Worm (Caenorhabditis elegans) whole organism, dauer: Measurements from ENCODE around the gene C50F4.10.

ENCODE experiments used
- unc-62 ChIP-seq: sonication (generic microtip); optimal IDR thresholded peaks from 2 replicates; lab custom pipeline; 2017; ENCODE audit warnings: missing biosample characterization, missing genetic modification reagents, missing genetic modification characterization

Gene C50F4.10

DNA sequence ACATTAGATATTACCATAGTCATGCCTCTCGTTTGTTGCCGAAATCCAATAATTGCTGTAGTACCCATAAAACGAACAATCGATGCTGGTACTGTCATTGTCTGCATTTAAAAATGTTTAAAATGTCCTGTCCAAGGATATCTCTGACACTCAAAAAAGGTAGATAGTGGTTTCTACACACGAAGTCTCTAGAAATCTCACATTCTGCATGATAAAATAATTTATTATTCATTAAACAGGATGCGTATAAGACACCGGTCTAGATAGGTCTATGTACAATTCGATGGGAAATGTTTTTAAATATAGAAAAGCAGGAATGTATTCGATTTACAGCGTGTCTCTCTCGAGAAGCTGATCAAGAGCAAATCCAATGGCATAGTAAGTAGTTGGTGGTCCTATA lies 8.3 kb upstream of the C50F4.10 start, which contains the start of gene C50F4.12:
TSS of gene C50F4.12 (minus strand) at position 101 of the 400 bp plus-strand sequence.
- TF ChIP-seq unc-62 (GFP tag; lab: Kevin White, UChicago), result no peak

DNA sequence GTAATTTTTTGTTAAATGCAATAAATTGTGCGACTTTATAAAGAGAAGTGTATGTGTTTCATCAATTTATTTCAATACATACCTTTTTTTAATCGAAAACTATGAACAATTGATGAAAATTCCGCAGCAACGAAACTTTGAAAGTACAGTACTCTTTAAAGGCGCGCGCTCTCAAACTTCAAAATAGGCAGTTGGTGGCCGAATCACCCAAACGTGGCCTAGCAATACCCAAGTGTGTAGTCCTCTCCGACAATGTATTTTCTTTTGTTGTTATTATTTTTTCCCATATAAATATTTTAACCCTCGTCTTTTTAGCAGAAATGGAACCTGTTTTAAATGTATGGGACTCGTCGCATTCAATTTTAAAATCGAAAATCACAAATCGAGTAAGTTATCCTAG lies 5.1 kb upstream of the C50F4.10 start, which contains the start of gene C50F4.4:
TSS of gene C50F4.4 (plus strand) at position 267 of the 400 bp plus-strand sequence.
- TF ChIP-seq unc-62 (GFP tag; lab: Kevin White, UChicago), result no peak

DNA sequence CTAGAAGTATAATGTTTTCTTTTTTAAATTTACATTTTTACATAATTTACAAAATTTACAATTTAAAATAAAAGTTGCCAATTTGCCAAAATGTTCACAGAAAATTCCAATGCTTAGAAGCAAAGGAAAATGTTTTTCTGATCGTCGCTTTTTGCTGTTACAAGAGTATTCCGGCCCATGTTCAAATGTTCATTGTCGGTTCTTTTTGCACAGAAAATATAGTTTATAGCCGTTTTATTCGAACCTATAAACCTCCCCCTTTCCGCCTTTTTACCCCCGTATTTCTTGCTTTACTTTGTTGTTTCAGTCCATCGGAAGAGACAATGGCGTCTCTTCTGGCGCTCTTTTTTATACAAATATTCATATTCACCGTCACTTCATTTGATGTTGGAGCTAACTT lies 3.2 kb upstream of the C50F4.10 start, which contains the start of gene tag-329:
TSS of gene tag-329 (plus strand) at position 301 of the 400 bp plus-strand sequence.
- no peak for TF ChIP-seq unc-62 (GFP tag; lab: Kevin White, UChicago)

DNA sequence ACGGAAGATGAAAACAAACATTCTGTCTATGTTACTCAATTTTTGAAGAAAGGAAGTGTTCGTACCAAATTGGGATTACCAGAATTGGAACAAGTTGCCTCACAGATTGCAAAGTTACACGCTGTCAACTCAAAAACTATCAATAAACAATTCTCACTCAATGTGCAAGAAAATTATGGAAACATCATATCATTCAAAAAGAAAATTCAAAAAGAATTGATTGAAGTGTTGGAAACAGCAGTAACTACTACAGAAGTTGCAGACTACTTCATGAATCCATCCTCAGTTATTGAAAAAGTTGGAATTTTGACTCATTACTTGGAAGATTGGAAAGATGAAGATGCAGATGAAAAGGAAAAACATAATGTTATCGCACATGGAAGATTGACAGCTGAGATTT lies 3.4 kb downstream of the C50F4.10 start:
- no peak for TF ChIP-seq unc-62 (GFP tag; lab: Kevin White, UChicago)

DNA sequence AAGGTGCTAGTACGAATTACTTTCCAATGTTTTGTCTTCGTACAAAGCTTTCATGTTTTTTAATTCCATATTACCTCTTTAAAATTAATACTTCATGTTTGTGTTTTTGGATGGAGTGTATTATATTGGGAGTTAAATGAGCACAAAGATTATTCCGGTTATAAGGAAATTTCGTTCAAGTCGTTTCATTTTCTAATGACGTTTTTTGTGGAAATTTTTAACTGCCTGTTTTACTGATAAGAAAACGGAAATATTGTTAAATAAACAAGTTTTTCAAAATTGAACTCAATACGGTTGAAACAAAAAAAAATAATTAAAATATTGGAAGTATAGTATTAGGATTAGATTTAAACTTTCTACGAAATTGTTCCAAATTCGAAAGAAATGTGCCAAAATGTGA lies 4.0 kb downstream of the C50F4.10 start:
- TF ChIP-seq unc-62 (GFP tag; lab: Kevin White, UChicago), result no peak

DNA sequence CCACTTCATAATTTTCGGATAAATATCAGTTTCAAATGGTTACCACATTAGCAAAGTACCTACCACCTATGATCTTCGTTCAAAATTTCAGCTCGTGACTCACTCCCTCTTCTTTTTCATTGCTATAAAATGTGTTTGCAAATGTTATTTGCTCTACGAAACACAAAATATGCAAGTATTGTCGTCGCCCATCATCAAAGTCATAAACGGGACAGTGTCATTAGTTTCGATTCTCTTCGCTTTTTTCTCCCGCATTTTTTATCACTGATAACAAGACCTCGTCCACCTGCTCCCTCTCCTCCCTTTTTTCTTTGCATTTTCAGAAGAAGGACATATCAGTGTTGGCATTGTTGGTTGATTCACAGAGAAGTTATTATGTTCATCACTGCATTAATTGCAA lies 4.9 kb downstream of the C50F4.10 start, which contains the start of gene C50F4.1:
TSS of gene C50F4.1 (plus strand) at position 324 of the 400 bp plus-strand sequence.
- TF ChIP-seq unc-62 (GFP tag; lab: Kevin White, UChicago), result no peak

DNA sequence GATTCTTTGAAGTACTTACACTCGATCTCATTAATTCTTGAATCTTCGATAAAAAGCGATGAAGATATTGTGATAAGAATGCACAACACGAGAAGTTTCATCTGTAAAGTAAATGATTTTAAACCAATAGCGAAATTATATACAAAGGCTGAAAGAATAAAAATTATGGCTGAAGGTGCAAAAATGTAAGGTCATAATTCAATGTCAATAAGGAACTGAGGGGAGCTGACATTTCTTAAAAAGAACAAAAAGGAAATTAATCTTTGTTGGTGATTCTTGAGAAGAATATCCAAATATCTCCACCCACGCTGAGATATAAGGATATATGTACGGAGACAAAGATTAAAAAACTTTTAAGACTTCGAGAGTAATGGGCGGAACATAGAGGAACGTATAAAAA lies 7.3 kb downstream of the C50F4.10 start, which contains the start of gene C50F4.9:
TSS of gene C50F4.9 (minus strand) at position 101 of the 400 bp plus-strand sequence.
- TF ChIP-seq unc-62 (GFP tag; lab: Kevin White, UChicago), result no peak

DNA sequence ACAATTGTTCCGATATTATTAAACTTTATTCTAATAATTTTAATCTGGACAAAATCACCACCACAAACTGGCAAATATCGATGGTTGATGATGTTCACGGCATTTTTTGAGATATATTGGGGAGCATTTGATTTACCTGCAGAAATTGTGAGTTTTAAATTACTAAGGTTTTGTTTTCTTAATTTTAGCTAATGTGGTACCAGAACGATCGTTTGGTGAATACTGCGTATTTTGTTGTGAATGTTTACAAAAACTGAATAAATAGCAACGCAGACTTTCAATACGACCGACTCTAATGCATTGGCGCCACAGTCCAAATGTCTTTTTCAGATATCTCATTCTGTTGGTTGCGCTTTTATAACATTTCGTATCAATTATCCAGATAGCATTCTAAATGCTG lies 9.7 kb downstream of the C50F4.10 start:
- no peak for TF ChIP-seq unc-62 (GFP tag; lab: Kevin White, UChicago)

DNA sequence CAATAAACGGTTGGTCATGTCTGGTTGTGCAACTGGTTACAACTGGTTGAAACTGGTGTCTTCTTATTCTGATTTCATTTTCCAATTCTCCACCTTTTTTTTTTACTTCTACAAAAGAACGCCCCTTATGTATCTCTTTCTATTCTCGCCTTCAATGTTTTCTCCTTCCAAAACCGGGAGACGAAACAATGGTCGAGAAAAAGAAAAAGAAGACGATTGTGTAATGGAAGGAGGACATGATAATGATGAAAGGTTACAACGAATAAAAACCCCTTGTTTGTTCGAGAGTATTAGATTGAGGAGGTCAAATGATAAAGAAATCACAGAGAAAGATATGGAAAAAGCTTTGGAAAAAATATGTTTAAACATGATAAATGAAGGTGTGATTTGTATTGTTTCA lies 12.5 kb downstream of the C50F4.10 start, which contains the start of gene C50F4.8:
TSS of gene C50F4.8 (minus strand) at position 28 of the 400 bp plus-strand sequence.
- no peak for TF ChIP-seq unc-62 (GFP tag; lab: Kevin White, UChicago)

DNA sequence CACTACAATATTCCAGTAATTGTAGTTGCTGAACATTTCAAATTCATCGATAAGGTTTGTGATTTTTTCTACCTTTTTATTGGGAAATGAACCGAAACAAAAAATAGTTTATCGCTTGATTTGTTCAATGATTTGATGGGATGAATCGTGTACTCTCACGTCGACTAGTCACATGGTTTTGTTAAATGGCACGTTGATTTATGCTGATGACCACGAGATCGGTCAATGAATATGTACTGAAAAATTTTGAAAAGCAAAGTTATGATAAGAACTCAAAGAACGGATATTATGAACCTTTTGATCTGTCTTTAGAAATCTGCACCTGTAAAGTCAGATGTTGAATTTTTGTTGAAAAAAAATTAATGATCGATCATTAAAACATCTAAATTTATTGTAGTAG lies 15.1 kb downstream of the C50F4.10 start:
- TF ChIP-seq unc-62 (GFP tag; lab: Kevin White, UChicago), result no peak

DNA sequence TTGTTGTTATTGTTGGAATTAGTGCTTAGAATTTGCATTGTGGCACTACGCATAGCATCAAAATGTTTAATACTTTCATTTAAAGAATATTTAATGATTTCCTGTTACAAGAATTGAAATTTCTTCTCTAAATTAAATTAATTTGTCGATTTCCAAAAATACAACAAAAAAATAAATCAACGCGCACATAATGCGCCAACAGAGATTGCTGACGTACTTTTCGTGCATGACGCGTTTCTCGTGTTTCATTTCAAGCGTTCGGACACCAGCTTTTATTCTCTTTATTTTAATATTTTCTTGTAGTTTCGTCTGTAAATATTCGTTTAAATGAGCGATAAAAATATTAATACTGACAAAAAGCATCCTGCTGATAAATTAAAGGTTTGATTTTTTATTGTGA lies 17.8 kb downstream of the C50F4.10 start, which contains the start of gene eif-2Bdelta:
TSS of gene eif-2Bdelta (plus strand) at position 235 of the 400 bp plus-strand sequence.
- no peak for TF ChIP-seq unc-62 (GFP tag; lab: Kevin White, UChicago)

DNA sequence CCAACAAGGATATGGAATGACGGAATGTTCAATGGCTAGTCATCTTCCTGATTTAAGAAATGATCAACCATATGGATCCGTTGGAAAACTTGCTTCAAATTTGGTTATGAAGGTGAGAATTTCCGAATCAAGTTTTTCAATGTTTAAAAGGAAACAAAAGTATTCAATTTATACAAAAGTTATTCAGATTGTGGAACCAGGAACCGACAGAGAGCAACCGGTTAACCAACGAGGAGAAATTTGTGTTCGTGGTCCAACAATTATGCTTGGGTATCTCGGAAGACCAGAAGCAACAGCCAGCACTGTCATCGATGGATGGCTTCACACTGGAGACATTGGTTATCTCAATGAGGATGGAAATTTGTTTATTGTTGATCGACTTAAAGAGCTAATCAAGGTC lies 21.8 kb downstream of the C50F4.10 start:
- no peak for TF ChIP-seq unc-62 (GFP tag; lab: Kevin White, UChicago)

DNA sequence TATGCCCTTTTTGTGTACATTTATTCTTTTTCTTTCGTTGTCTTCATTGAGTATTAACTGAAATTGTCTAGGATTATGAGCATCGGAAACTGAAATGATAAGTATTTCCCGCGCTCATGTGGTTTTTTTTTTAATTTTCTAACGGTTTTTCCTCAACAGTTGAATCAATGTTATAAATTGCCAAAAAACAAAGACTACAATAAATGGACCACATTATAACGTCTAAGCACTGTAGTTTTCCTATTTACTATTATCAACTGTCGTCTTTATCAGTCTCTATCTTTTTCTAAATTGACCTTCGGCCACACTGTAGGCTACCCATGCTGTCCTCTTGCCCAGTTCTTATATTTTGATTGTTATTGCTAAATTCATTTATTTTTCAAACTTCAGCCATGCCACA lies 23.6 kb downstream of the C50F4.10 start, which contains the start of gene acs-14:
TSS of gene acs-14 (plus strand) at position 391 of the 400 bp plus-strand sequence.
- TF ChIP-seq unc-62 (GFP tag; lab: Kevin White, UChicago), result no peak

DNA sequence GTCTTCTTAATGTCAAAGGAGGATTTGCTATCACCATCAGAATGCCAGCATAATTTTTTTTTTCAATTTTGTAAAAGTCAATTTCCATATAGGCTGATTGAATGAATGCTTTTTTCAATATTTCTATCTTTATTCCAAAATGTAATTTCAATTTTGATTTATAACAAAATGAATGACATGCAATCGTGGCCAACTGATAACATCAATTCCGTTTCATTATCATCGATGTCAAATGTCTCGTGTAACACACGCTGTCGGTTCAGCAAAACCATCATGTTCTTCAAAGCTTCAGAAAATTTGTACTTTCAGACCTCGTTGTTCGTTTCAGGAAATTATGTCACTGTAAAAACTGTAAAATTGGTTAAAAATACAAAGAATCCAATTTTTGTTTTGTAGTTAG lies 24.4 kb downstream of the C50F4.10 start:
- no peak for TF ChIP-seq unc-62 (GFP tag; lab: Kevin White, UChicago)

DNA sequence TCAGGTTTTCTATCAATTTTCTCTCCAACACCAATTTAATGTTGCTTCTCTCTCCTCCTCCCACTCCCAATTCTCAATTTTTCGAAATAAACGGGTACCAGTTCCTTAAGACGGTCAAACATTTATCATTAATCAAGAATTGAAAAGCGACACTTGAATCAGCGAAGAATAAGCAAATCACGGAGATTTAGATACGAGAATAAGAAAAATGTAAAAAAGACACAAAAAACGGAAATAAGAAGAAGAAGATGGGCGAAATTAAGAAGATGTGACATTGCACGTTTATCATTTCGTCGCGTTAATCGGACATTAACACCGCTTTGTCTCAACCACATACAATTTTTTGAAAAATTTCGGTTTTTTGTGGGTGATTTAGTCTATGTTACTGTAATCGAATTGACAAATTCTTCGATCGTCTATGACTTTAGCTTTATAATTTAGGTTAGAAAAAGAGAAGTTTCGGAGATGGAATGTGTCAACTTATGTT lies 26.9 kb downstream of the C50F4.10 start, which contains the start of gene haao-1:
TSS of gene haao-1 (plus strand) at position 437 of the 487 bp plus-strand sequence.
- TF ChIP-seq unc-62 (GFP tag; lab: Kevin White, UChicago), result no peak

DNA sequence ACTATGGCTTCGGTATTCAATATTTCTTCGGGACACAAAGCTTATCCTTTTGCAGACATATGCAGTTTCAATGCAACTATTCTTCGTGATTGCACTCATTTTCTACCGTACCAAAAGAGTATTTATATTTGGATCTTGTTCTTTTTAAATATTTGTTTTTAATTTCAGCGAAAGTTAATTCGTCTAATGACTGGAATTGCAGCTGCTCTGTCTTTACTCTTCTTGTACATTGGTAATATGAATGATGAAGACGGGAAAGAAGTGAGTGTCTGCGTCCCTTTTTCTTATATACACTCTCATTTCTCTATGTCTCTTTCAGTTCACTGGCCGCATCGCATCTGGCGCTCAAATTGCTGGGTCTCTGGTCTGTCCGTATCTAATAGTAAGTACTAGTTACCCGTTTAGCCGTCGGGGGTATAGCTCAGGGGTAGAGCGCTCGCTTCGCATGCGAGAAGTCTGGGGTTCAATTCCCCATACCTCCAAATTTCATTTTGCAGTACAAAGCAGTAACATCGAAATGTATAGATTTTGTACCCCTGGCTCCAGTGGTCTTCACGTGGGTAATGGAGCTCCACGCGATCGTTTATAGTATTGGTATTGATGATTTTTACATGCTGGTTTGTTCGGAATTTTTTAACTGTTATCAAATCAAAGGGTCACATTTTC lies 28.1 kb downstream of the C50F4.10 start:
- TF ChIP-seq unc-62 (GFP tag; lab: Kevin White, UChicago), result no peak
